Worm (Caenorhabditis elegans) whole organism, young adult: ENCODE measurements around the gene msp-40.

Experiments used
- B0019.2 ChIP-seq: fragments of 200-800 bp; sonication (Bioruptor generic); conservative IDR thresholded peaks from 2 replicates; pipeline ENCODE4 v1.3.6; 2022; ENCODE audit warnings: missing genetic modification reagents, missing genetic modification characterization, missing compliant biosample characterization
- B0035.1 ChIP-seq: sonication (generic microtip); optimal IDR thresholded peaks from 2 replicates; lab custom pipeline; 2016; ENCODE audit warnings: missing genetic modification characterization, mild to moderate bottlenecking, missing compliant biosample characterization, missing genotype, missing genetic modification reagents
- B0336.3 ChIP-seq: fragments of 200-800 bp; sonication (Bioruptor generic); IDR thresholded peaks from 2 replicates; pipeline ENCODE4 v1.3.6; 2022; ENCODE audit warnings: missing genetic modification characterization, missing compliant biosample characterization
- F22D6.2 ChIP-seq: sonication (generic microtip); optimal IDR thresholded peaks from 2 replicates; lab custom pipeline; 2016; ENCODE audit warnings: mild to moderate bottlenecking, missing genetic modification characterization, missing compliant biosample characterization
- F33H1.4 ChIP-seq: fragments of 200-800 bp; sonication (Bioruptor generic); IDR thresholded peaks from 2 replicates; pipeline ENCODE4 v1.3.6; 2022; ENCODE audit warnings: missing genetic modification reagents, missing genetic modification characterization, missing compliant biosample characterization
- F39B2.1 ChIP-seq: fragments of 200-800 bp; sonication (Bioruptor generic); IDR thresholded peaks from 2 replicates; pipeline ENCODE4 v1.3.6; 2022; ENCODE audit warnings: missing genetic modification reagents, missing genetic modification characterization, missing compliant biosample characterization
- F49E8.2 ChIP-seq: sonication (generic microtip); optimal IDR thresholded peaks from 3 replicates; lab custom pipeline; 2017; ENCODE audit warnings: missing genetic modification characterization, mild to moderate bottlenecking, missing compliant biosample characterization, antibody characterized with exemption, moderate library complexity; ENCODE audit not compliant: insufficient read depth
- K12H6.12 ChIP-seq: fragments of 200-800 bp; sonication (Bioruptor generic); optimal IDR thresholded peaks from 2 replicates; lab custom pipeline; 2018; ENCODE audit warnings: mild to moderate bottlenecking, missing genetic modification characterization, missing compliant biosample characterization
- Y53F4B.3 ChIP-seq: fragments of 200-800 bp; sonication (Bioruptor generic); IDR thresholded peaks from 2 replicates; pipeline ENCODE4 v1.3.6; 2022; ENCODE audit warnings: missing genetic modification reagents, missing genetic modification characterization, missing compliant biosample characterization
- Y53G8AR.9 ChIP-seq: fragments of 200-800 bp; sonication (Bioruptor generic); conservative IDR thresholded peaks from 2 replicates; pipeline ENCODE4 v1.3.6; 2022; ENCODE audit warnings: missing genetic modification reagents, missing genetic modification characterization, missing compliant biosample characterization
- Y67H2A.10 ChIP-seq: fragments of 200-800 bp; sonication (Bioruptor generic); conservative IDR thresholded peaks from 2 replicates; pipeline ENCODE4 v1.3.6; 2022; ENCODE audit warnings: missing genetic modification reagents, missing genetic modification characterization, missing compliant biosample characterization
- Y95B8A.8 ChIP-seq: fragments of 200-800 bp; sonication (Bioruptor generic); IDR thresholded peaks from 2 replicates; pipeline ENCODE4 v1.3.6; 2022; ENCODE audit warnings: missing genetic modification reagents, missing genetic modification characterization, missing compliant biosample characterization
- ZK185.1 ChIP-seq: sonication (generic microtip); optimal IDR thresholded peaks from 2 replicates; lab custom pipeline; 2016; ENCODE audit warnings: mild to moderate bottlenecking, missing genetic modification characterization, missing compliant biosample characterization; ENCODE audit not compliant: poor library complexity, severe bottlenecking
- aptf-2 ChIP-seq: fragments of 200-800 bp; sonication (Bioruptor generic); conservative IDR thresholded peaks from 2 replicates; pipeline ENCODE4 v1.3.6; 2022; ENCODE audit warnings: missing genetic modification reagents, missing genetic modification characterization, missing compliant biosample characterization
- aptf-3 ChIP-seq: fragments of 200-800 bp; sonication (Bioruptor generic); IDR thresholded peaks from 2 replicates; pipeline ENCODE4 v1.3.6; 2022; ENCODE audit warnings: missing genetic modification characterization, missing compliant biosample characterization
- athp-1 ChIP-seq: sonication (generic microtip); optimal IDR thresholded peaks from 2 replicates; lab custom pipeline; 2017; ENCODE audit warnings: mild to moderate bottlenecking, missing genetic modification characterization, missing compliant biosample characterization
- attf-5 ChIP-seq: fragments of 200-800 bp; sonication (Bioruptor generic); optimal IDR thresholded peaks from 2 replicates; lab custom pipeline; 2018; ENCODE audit warnings: mild to moderate bottlenecking, missing genetic modification characterization, missing compliant biosample characterization
- bed-1 ChIP-seq: fragments of 200-800 bp; sonication (Bioruptor generic); IDR thresholded peaks from 2 replicates; pipeline ENCODE4 v1.3.6; 2022; ENCODE audit warnings: missing genetic modification reagents, missing genetic modification characterization, missing compliant biosample characterization
- ceh-100 ChIP-seq: fragments of 200-800 bp; sonication (Bioruptor generic); IDR thresholded peaks from 2 replicates; pipeline ENCODE4 v1.3.6; 2022; ENCODE audit warnings: missing genetic modification reagents, missing genetic modification characterization, missing compliant biosample characterization
- ceh-40 ChIP-seq: fragments of 200-800 bp; sonication (Bioruptor generic); IDR thresholded peaks from 2 replicates; pipeline ENCODE4 v1.3.6; 2022; ENCODE audit warnings: missing genetic modification characterization, missing compliant biosample characterization
- ceh-58 ChIP-seq: fragments of 200-800 bp; sonication (Bioruptor generic); IDR thresholded peaks from 2 replicates; pipeline ENCODE4 v1.3.6; 2022; ENCODE audit warnings: missing genetic modification characterization, missing compliant biosample characterization
- dox-1 ChIP-seq: fragments of 200-800 bp; sonication (Bioruptor generic); IDR thresholded peaks from 2 replicates; pipeline ENCODE4 v1.3.6; 2022; ENCODE audit warnings: missing genetic modification reagents, missing genetic modification characterization, missing compliant biosample characterization
- dpff-1 ChIP-seq: sonication (generic microtip); optimal IDR thresholded peaks from 2 replicates; lab custom pipeline; 2017; ENCODE audit warnings: mild to moderate bottlenecking, missing genetic modification characterization, missing compliant biosample characterization
- dpl-1 ChIP-seq: fragments of 150-350 bp; optimal IDR thresholded peaks from 2 replicates; lab custom pipeline; 2014; ENCODE audit warnings: missing biosample characterization, missing genetic modification reagents, missing genetic modification characterization
- efl-1 ChIP-seq: fragments of 150-350 bp; optimal IDR thresholded peaks from 2 replicates; lab custom pipeline; 2014; ENCODE audit warnings: missing biosample characterization, missing genetic modification reagents, missing genetic modification characterization
- egl-18 ChIP-seq: fragments of 200-800 bp; sonication (Bioruptor generic); IDR thresholded peaks from 2 replicates; pipeline ENCODE4 v1.3.6; 2022; ENCODE audit warnings: missing genetic modification reagents, missing genetic modification characterization, missing compliant biosample characterization
- egl-44 ChIP-seq: fragments of 200-800 bp; sonication (Bioruptor generic); IDR thresholded peaks from 2 replicates; pipeline ENCODE4 v1.3.6; 2022; ENCODE audit warnings: missing genetic modification reagents, missing genetic modification characterization, missing compliant biosample characterization
- him-1 ChIP-seq: sonication (generic microtip); optimal IDR thresholded peaks from 2 replicates; lab custom pipeline; 2016; ENCODE audit warnings: missing genotype, missing genetic modification reagents, missing genetic modification characterization, missing compliant biosample characterization
- let-526 ChIP-seq: fragments of 200-800 bp; sonication (Bioruptor generic); IDR thresholded peaks from 2 replicates; pipeline ENCODE4 v1.3.6; 2022; ENCODE audit warnings: missing genetic modification reagents, missing genetic modification characterization, missing compliant biosample characterization
- let-607 ChIP-seq, 2 experiments: fragments of 200-800 bp in 1 of 2; sonication (Bioruptor generic) in 1 of 2; sonication (generic microtip) in 1 of 2; optimal IDR thresholded peaks; 2 replicates each; lab custom pipeline; 2016 to 2018; ENCODE audit warnings: mild to moderate bottlenecking in 2 of 2, missing compliant biosample characterization in 2 of 2, missing genetic modification characterization in 2 of 2, moderate library complexity in 2 of 2, missing genotype in 1 of 2
- lir-1 ChIP-seq: fragments of 200-800 bp; sonication (Bioruptor generic); conservative IDR thresholded peaks from 2 replicates; pipeline ENCODE4 v1.3.6; 2022; ENCODE audit warnings: missing genetic modification reagents, missing genetic modification characterization, missing compliant biosample characterization
- madf-10 ChIP-seq: sonication (generic microtip); optimal IDR thresholded peaks from 2 replicates; lab custom pipeline; 2016; ENCODE audit warnings: mild to moderate bottlenecking, missing genetic modification characterization, missing compliant biosample characterization
- madf-6 ChIP-seq: fragments of 200-800 bp; sonication (Bioruptor generic); IDR thresholded peaks from 2 replicates; pipeline ENCODE4 v1.3.6; 2022; ENCODE audit warnings: missing genetic modification reagents, missing genetic modification characterization, missing compliant biosample characterization
- madf-8 ChIP-seq: fragments of 200-800 bp; sonication (Bioruptor generic); conservative IDR thresholded peaks from 2 replicates; pipeline ENCODE4 v1.3.6; 2022; ENCODE audit warnings: missing genetic modification reagents, missing genetic modification characterization, missing compliant biosample characterization
- nfya-2 ChIP-seq: fragments of 200-800 bp; sonication (Bioruptor generic); IDR thresholded peaks from 2 replicates; pipeline ENCODE4 v1.3.6; 2022; ENCODE audit warnings: missing genetic modification reagents, missing genetic modification characterization, missing compliant biosample characterization
- nfyb-1 ChIP-seq: fragments of 200-800 bp; sonication (Bioruptor generic); IDR thresholded peaks from 2 replicates; pipeline ENCODE4 v1.3.6; 2022; ENCODE audit warnings: missing genetic modification reagents, missing genetic modification characterization, missing compliant biosample characterization
- sdz-38 ChIP-seq: sonication (generic microtip); optimal IDR thresholded peaks from 2 replicates; lab custom pipeline; 2016; ENCODE audit warnings: missing genotype, missing genetic modification characterization, missing compliant biosample characterization
- sea-2 ChIP-seq: fragments of 200-800 bp; sonication (Bioruptor generic); IDR thresholded peaks from 2 replicates; pipeline ENCODE4 v1.3.6; 2022; ENCODE audit warnings: missing genetic modification characterization, missing compliant biosample characterization
- snpc-1.3 ChIP-seq: sonication (generic microtip); optimal IDR thresholded peaks from 2 replicates; lab custom pipeline; 2017; ENCODE audit warnings: missing genetic modification characterization, mild to moderate bottlenecking, missing compliant biosample characterization, antibody characterized with exemption, moderate library complexity, missing genotype, missing genetic modification reagents; ENCODE audit not compliant: insufficient read depth
- snpc-3.4 ChIP-seq: sonication (generic microtip); optimal IDR thresholded peaks from 2 replicates; lab custom pipeline; 2017; ENCODE audit warnings: missing genetic modification characterization, mild to moderate bottlenecking, missing compliant biosample characterization, antibody characterized with exemption, moderate library complexity, missing genotype, missing genetic modification reagents
- tbx-9 ChIP-seq: sonication (generic microtip); optimal IDR thresholded peaks from 2 replicates; lab custom pipeline; 2016; ENCODE audit warnings: borderline replicate concordance, missing genetic modification characterization, inconsistent platforms, missing compliant biosample characterization
- tlf-1 ChIP-seq: fragments of 200-800 bp; sonication (Bioruptor generic); optimal IDR thresholded peaks from 2 replicates; lab custom pipeline; 2018; ENCODE audit warnings: mild to moderate bottlenecking, missing genetic modification characterization, missing compliant biosample characterization
- unc-62 ChIP-seq: fragments of 150-350 bp; optimal IDR thresholded peaks from 2 replicates; lab custom pipeline; 2014; ENCODE audit warnings: missing biosample characterization, missing genetic modification reagents, missing genetic modification characterization
- zfh-2 ChIP-seq: fragments of 200-800 bp; sonication (Bioruptor generic); conservative IDR thresholded peaks from 2 replicates; pipeline ENCODE4 v1.3.6; 2022; ENCODE audit warnings: missing genetic modification reagents, missing genetic modification characterization, missing compliant biosample characterization
- ztf-18 ChIP-seq: sonication (generic microtip); optimal IDR thresholded peaks from 2 replicates; lab custom pipeline; 2016; ENCODE audit warnings: missing genotype, mild to moderate bottlenecking, missing genetic modification characterization, missing compliant biosample characterization
- ztf-22 ChIP-seq: fragments of 200-800 bp; sonication (Bioruptor generic); optimal IDR thresholded peaks from 2 replicates; lab custom pipeline; 2018; ENCODE audit warnings: mild to moderate bottlenecking, missing genetic modification characterization, moderate library complexity, missing compliant biosample characterization
- ztf-26 ChIP-seq: sonication (generic microtip); optimal IDR thresholded peaks from 2 replicates; lab custom pipeline; 2017; ENCODE audit warnings: missing genetic modification characterization, missing compliant biosample characterization
- ztf-28 ChIP-seq: fragments of 200-800 bp; sonication (Bioruptor generic); IDR thresholded peaks from 2 replicates; pipeline ENCODE4 v1.3.6; 2022; ENCODE audit warnings: missing genetic modification reagents, missing genetic modification characterization, missing compliant biosample characterization

The msp-40 gene

ce11 chrII:4851594-4852106 is 26.4 kb downstream of the msp-40 start, which contains the start of gene dnj-9 (continued):
- TF ChIP-seq Y95B8A.8 (peak; percentile 77; the same call in 1 of the 2 replicates), ztf-18 (peak; percentile 99), zfh-2 (GFP tag; lab: Robert Waterston, UW) (no peak), madf-6 (GFP tag; lab: Robert Waterston, UW) (peak; percentile 95), B0019.2 (GFP tag; lab: Robert Waterston, UW) (peak; percentile 32; the same call in 1 of the 2 replicates), tlf-1 (GFP tag; lab: Kevin White, UChicago) (peak; percentile 93), dpl-1 (peak; percentile 97), athp-1 (peak; percentile 66), him-1 (tag; lab: Kevin White, UChicago) (peak; percentile 81), sdz-38 (tag; lab: Kevin White, UChicago) (no peak), Y53F4B.3 (GFP tag; lab: Robert Waterston, UW) (no peak), ZK185.1 (tag; lab: Kevin White, UChicago) (peak; percentile 95), ztf-28 (GFP tag; lab: Robert Waterston, UW) (no peak), nfyb-1 (peak; percentile 95), attf-5 (GFP tag; lab: Kevin White, UChicago) (peak; percentile 95), dox-1 (peak; percentile 95), F39B2.1 (GFP tag; lab: Robert Waterston, UW) (peak; percentile 75), efl-1 (GFP tag; lab: Kevin White, UChicago) (peak; percentile 91), F49E8.2 (tag; lab: Kevin White, UChicago) (peak; percentile 71), ceh-40 (peak; percentile 51; the same call in 1 of the 2 replicates), B0035.1 (tag; lab: Kevin White, UChicago) (peak; percentile 78), snpc-3.4 (tag; lab: Kevin White, UChicago) (peak; percentile 94), nfya-2 (GFP tag; lab: Robert Waterston, UW) (no peak), unc-62 (no peak), let-526 (GFP tag; lab: Robert Waterston, UW) (peak; percentile 83; the same call in 1 of the 2 replicates), lir-1 (GFP tag; lab: Robert Waterston, UW) (peak; percentile 78), ceh-100 (GFP tag; lab: Robert Waterston, UW) (peak; percentile 84), Y53G8AR.9 (peak; percentile 98), sea-2 (no peak), aptf-2 (GFP tag; lab: Robert Waterston, UW) (no peak), ztf-22 (GFP tag; lab: Kevin White, UChicago) (no peak), Y67H2A.10 (peak; percentile 37; the same call in 1 of the 2 replicates), tbx-9 (tag; lab: Kevin White, UChicago) (no peak), F33H1.4 (GFP tag; lab: Robert Waterston, UW) (peak; percentile 84), egl-18 (peak; percentile 72; the same call in 1 of the 2 replicates), F22D6.2 (tag; lab: Kevin White, UChicago) (peak; percentile 87), ceh-58 (GFP tag; lab: Robert Waterston, UW) (no peak), madf-8 (GFP tag; lab: Robert Waterston, UW) (peak; percentile 79), madf-10 (tag; lab: Kevin White, UChicago) (peak; percentile 71), dpff-1 (tag; lab: Kevin White, UChicago) (no peak), bed-1 (no peak), egl-44 (peak; percentile 82; the same call in 1 of the 2 replicates), B0336.3 (peak; percentile 93), ztf-26 (tag; lab: Kevin White, UChicago) (peak; percentile 84), K12H6.12 (tag; lab: Kevin White, UChicago) (peak; percentile 71), aptf-3 (GFP tag; lab: Robert Waterston, UW) (no peak), snpc-1.3 (tag; lab: Kevin White, UChicago) (peak; percentile 92), let-607 (tag; optimal IDR thresholded peaks at IDR 0.05; lab: Kevin White, UChicago) (peak; percentile 41 to 82)
